Worm (Caenorhabditis elegans) whole organism, L2 larva: Measurements from ENCODE around the gene W04H10.2.

Experiments
- F13H6.1 ChIP-seq: sonication (generic microtip); optimal IDR thresholded peaks from 2 replicates; lab custom pipeline; 2016; ENCODE audit warnings: missing genetic modification characterization, missing compliant biosample characterization
- ama-1 ChIP-seq: fragments of 150-350 bp; optimal IDR thresholded peaks from 2 replicates; lab custom pipeline; 2018; ENCODE audit warnings: inconsistent platforms
- lin-11 ChIP-seq: fragments of 150-350 bp; sonication (generic microtip); optimal IDR thresholded peaks from 2 replicates; lab custom pipeline; 2014; ENCODE audit warnings: missing biosample characterization, missing genetic modification characterization, inconsistent platforms, mixed read lengths
- lsy-2 ChIP-seq, 2 experiments: fragments of 150-350 bp in 1 of 2; sonication (generic microtip) in 1 of 2; optimal IDR thresholded peaks; 2 replicates each; lab custom pipeline; 2014 to 2017; ENCODE audit warnings: missing biosample characterization in 2 of 2, missing genetic modification characterization in 2 of 2
- nhr-11 ChIP-seq: fragments of 150-350 bp; optimal IDR thresholded peaks from 2 replicates; lab custom pipeline; 2014; ENCODE audit warnings: missing biosample characterization, missing genetic modification characterization
- nhr-25 ChIP-seq: fragments of 150-350 bp; sonication (generic microtip); optimal IDR thresholded peaks from 3 replicates; lab custom pipeline; 2014; ENCODE audit warnings: missing biosample characterization, missing genetic modification characterization
- nhr-6 ChIP-seq: fragments of 150-350 bp; optimal IDR thresholded peaks from 2 replicates; lab custom pipeline; 2014; ENCODE audit warnings: missing biosample characterization, missing genetic modification characterization
- nhr-77 ChIP-seq: fragments of 150-350 bp; optimal IDR thresholded peaks from 2 replicates; lab custom pipeline; 2014; ENCODE audit warnings: missing biosample characterization, missing genetic modification characterization
- sem-4 ChIP-seq: fragments of 150-350 bp; optimal IDR thresholded peaks from 2 replicates; lab custom pipeline; 2014; ENCODE audit warnings: missing biosample characterization, missing genetic modification reagents, missing genetic modification characterization

DNA sequence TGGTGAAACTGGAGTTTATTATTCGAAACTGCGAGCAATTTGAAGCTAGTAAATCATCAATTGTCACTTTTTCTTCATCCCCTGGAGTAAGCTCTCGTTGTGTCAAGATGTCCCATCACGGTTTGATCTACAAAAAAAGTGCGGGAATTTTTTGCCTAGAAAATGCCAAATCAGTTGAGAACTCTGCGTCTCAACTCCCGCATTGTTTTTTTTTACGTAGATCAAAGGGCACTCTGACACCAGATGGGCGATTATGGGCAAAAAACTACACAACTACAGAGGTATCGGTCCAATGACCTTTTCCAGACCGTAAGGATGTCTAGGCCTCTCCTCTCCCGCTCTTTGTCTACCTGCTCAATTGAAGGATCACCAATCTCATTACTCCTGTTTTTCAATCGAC is 17.8 kb upstream of the W04H10.2 start, which contains the start of gene fbxb-34:
- TF ChIP-seq F13H6.1 (tag; lab: Kevin White, UChicago) (no peak), nhr-25 (no peak), nhr-11 (no peak), lin-11 (tag; lab: Kevin White, UChicago) (no peak), ama-1 (lab: Kevin White, UChicago) (no peak), nhr-77 (no peak), nhr-6 (tag; lab: Kevin White, UChicago) (no peak), sem-4 (no peak), lsy-2 (tag; optimal IDR thresholded peaks at IDR 0.05; lab: Kevin White, UChicago) (no peak)
